Fruit fly (Drosophila melanogaster): ENCODE measurements around the gene CG1889.

dm6 chrX:10014738-10015703 is 50.0 kb downstream of the CG1889 start:
- TF ChIP-seq CG14711 (tag; optimal IDR thresholded peaks at IDR 0.05): no peak
- TF ChIP-seq Clk (GFP tag; optimal IDR thresholded peaks at IDR 0.05): no peak
- no peak for TF ChIP-seq kay (GFP tag; ENCODE audit: borderline replicate concordance)
- no peak for TF ChIP-seq toe (GFP tag; optimal IDR thresholded peaks at IDR 0.05)
- TF ChIP-seq ovo (GFP tag; optimal IDR thresholded peaks at IDR 0.05): no peak
- no peak for TF ChIP-seq CG7101 (tag; optimal IDR thresholded peaks at IDR 0.05)
- no peak for TF ChIP-seq Mnt (GFP tag; optimal IDR thresholded peaks at IDR 0.05)
- no peak for TF ChIP-seq cic (GFP tag; optimal IDR thresholded peaks at IDR 0.05)
- TF ChIP-seq CG7045 (GFP tag; optimal IDR thresholded peaks at IDR 0.05): no peak
- TF ChIP-seq bab1 (GFP tag; optimal IDR thresholded peaks at IDR 0.05): no peak

Data from whole organism, adult.